Fruit fly (Drosophila melanogaster): ENCODE results near the gene JIL-1.

JIL-1 gene

dm6 chr3L:11062441-11062840, 30.6 kb downstream of the JIL-1 start, which contains the start of gene CG32069:
Gene CG32069 (minus strand): TSS chr3L:11062614.
- TF ChIP-seq Rel (GFP tag; optimal IDR thresholded peaks at IDR 0.05) (no peak), Rel (tag; optimal IDR thresholded peaks at IDR 0.05) (no peak), pan (optimal IDR thresholded peaks at IDR 0.05) (no peak), br (GFP tag; optimal IDR thresholded peaks at IDR 0.05) (no peak), CrebA (GFP tag; optimal IDR thresholded peaks at IDR 0.05; ENCODE audit: borderline replicate concordance) (no peak), Sp1 (GFP tag; optimal IDR thresholded peaks at IDR 0.05) (no peak), brk (GFP tag; optimal IDR thresholded peaks at IDR 0.05) (no peak), jim (GFP tag; optimal IDR thresholded peaks at IDR 0.05) (no peak), HLH106 (tag; optimal IDR thresholded peaks at IDR 0.05) (no peak), dmrt93B (GFP tag; optimal IDR thresholded peaks at IDR 0.05) (no peak), h (GFP tag; optimal IDR thresholded peaks at IDR 0.05) (no peak), Hr78 (GFP tag; optimal IDR thresholded peaks at IDR 0.05) (no peak), woc (GFP tag; optimal IDR thresholded peaks at IDR 0.05) (no peak), dl (GFP tag; optimal IDR thresholded peaks at IDR 0.05; ENCODE audit: insufficient read depth in 1 of 2, partially characterized antibody in 2 of 2) (no peak), N (GFP tag; optimal IDR thresholded peaks at IDR 0.05) (no peak), rgr (GFP tag; optimal IDR thresholded peaks at IDR 0.05) (no peak), sv (GFP tag; optimal IDR thresholded peaks at IDR 0.05) (no peak)

- TF ChIP-seq dl (GFP tag; optimal IDR thresholded peaks at IDR 0.05; ENCODE audit: insufficient read depth in 1 of 2, partially characterized antibody in 2 of 2) (no peak), lola (GFP tag; optimal IDR thresholded peaks at IDR 0.05) (no peak), Rel (GFP tag; optimal IDR thresholded peaks at IDR 0.05) (no peak), Rel (tag; optimal IDR thresholded peaks at IDR 0.05) (peak; percentile 23), CrebA (GFP tag; optimal IDR thresholded peaks at IDR 0.05; ENCODE audit: borderline replicate concordance) (no peak), Hr78 (GFP tag; optimal IDR thresholded peaks at IDR 0.05) (no peak), Hr83 (GFP tag; optimal IDR thresholded peaks at IDR 0.05; ENCODE audit: poor library complexity, severe bottlenecking) (no peak), Sp1 (GFP tag; optimal IDR thresholded peaks at IDR 0.05) (peak; percentile 77), brk (GFP tag; optimal IDR thresholded peaks at IDR 0.05) (no peak), CG9705 (GFP tag; optimal IDR thresholded peaks at IDR 0.05) (peak; percentile 29), dsf (GFP tag; optimal IDR thresholded peaks at IDR 0.05; ENCODE audit: borderline replicate concordance) (no peak), HLH106 (tag; optimal IDR thresholded peaks at IDR 0.05) (peak; percentile 74), pan (optimal IDR thresholded peaks at IDR 0.05) (no peak), GATAd (GFP tag; optimal IDR thresholded peaks at IDR 0.05) (no peak), fru (GFP tag; optimal IDR thresholded peaks at IDR 0.05) (peak; percentile 77), CG32264 (GFP tag; optimal IDR thresholded peaks at IDR 0.05) (peak; percentile 18), Abd-B (GFP tag; optimal IDR thresholded peaks at IDR 0.05) (no peak), Myc (optimal IDR thresholded peaks at IDR 0.05) (no peak), sage (GFP tag; optimal IDR thresholded peaks at IDR 0.05) (peak; percentile 31), rgr (GFP tag; optimal IDR thresholded peaks at IDR 0.05) (peak; percentile 78), Jra (GFP tag; optimal IDR thresholded peaks at IDR 0.05) (peak; percentile 37), dmrt93B (GFP tag; optimal IDR thresholded peaks at IDR 0.05) (no peak), Mio (GFP tag; optimal IDR thresholded peaks at IDR 0.05) (no peak), br (GFP tag; optimal IDR thresholded peaks at IDR 0.05) (peak; percentile 63), psq (GFP tag; optimal IDR thresholded peaks at IDR 0.05) (peak; percentile 50), Vsx2 (GFP tag; optimal IDR thresholded peaks at IDR 0.05; ENCODE audit: partially characterized antibody) (no peak), tai (GFP tag; optimal IDR thresholded peaks at IDR 0.05) (no peak), usp (GFP tag; optimal IDR thresholded peaks at IDR 0.05) (no peak), woc (GFP tag; optimal IDR thresholded peaks at IDR 0.05) (peak; percentile 80), Dif (GFP tag; optimal IDR thresholded peaks at IDR 0.05; ENCODE audit: partially characterized antibody) (no peak), Hnf4 (GFP tag; optimal IDR thresholded peaks at IDR 0.05) (peak; percentile 59), h (GFP tag; optimal IDR thresholded peaks at IDR 0.05) (peak; percentile 84), foxo (GFP tag; optimal IDR thresholded peaks at IDR 0.05) (peak in 1 of 2 experiments; percentile 82), Dfd (GFP tag; optimal IDR thresholded peaks at IDR 0.05) (no peak), N (GFP tag; optimal IDR thresholded peaks at IDR 0.05) (no peak), sv (GFP tag; optimal IDR thresholded peaks at IDR 0.05) (peak; percentile 23), jim (GFP tag; optimal IDR thresholded peaks at IDR 0.05) (no peak), OdsH (GFP tag; optimal IDR thresholded peaks at IDR 0.05) (peak; percentile 72), ey (GFP tag; optimal IDR thresholded peaks at IDR 0.05) (peak; percentile 66)
Measured at dm6 chr3L:11061200-11061599, 31.8 kb downstream of the JIL-1 start, which contains the start of the genes CG6321 and Blos2. Gene CG6321 (minus strand): TSS chr3L:11061224. Gene Blos2 (plus strand): TSS chr3L:11061571.
